Worm (Caenorhabditis elegans) whole organism, L1 larva: ENCODE data around the gene K12H6.10.

ENCODE experiments used
- C34B4.2 ChIP-seq: sonication (generic microtip); optimal IDR thresholded peaks from 2 replicates; lab custom pipeline; 2017; ENCODE audit warnings: mild to moderate bottlenecking, missing genetic modification characterization, missing compliant biosample characterization
- alr-1 ChIP-seq: fragments of 200-800 bp; sonication (Bioruptor generic); optimal IDR thresholded peaks from 2 replicates; lab custom pipeline; 2018; ENCODE audit warnings: borderline replicate concordance, mild to moderate bottlenecking, missing genetic modification characterization, missing compliant biosample characterization
- aly-2 ChIP-seq: fragments of 150-350 bp; optimal IDR thresholded peaks from 2 replicates; lab custom pipeline; 2014; ENCODE audit warnings: missing biosample characterization, missing genetic modification characterization
- blmp-1 ChIP-seq: fragments of 150-350 bp; optimal IDR thresholded peaks from 2 replicates; lab custom pipeline; 2014; ENCODE audit warnings: missing biosample characterization, missing genetic modification characterization
- ceh-8 ChIP-seq: fragments of 200-800 bp; sonication (Bioruptor generic); optimal IDR thresholded peaks from 2 replicates; lab custom pipeline; 2018; ENCODE audit warnings: mild to moderate bottlenecking, missing genetic modification characterization, moderate library complexity, missing compliant biosample characterization
- ceh-88 ChIP-seq: fragments of 200-800 bp; sonication (Bioruptor generic); IDR thresholded peaks from 2 replicates; pipeline ENCODE4 v1.3.6; 2022; ENCODE audit warnings: missing genetic modification characterization, missing compliant biosample characterization
- dsc-1 ChIP-seq: sonication (generic microtip); optimal IDR thresholded peaks from 2 replicates; lab custom pipeline; 2016; ENCODE audit warnings: mild to moderate bottlenecking, missing genetic modification characterization, missing compliant biosample characterization
- efl-1 ChIP-seq, 4 experiments: fragments of 150-350 bp; optimal IDR thresholded peaks in 3 of 4; peaks in 1 of 4; 1 replicate in 1 of 4; 2 replicates in 3 of 4; lab custom pipeline; 2014; ENCODE audit warnings: missing biosample characterization in 2 of 4, missing genetic modification characterization in 2 of 4, missing genetic modification reagents in 2 of 4
- efl-3 ChIP-seq: fragments of 200-800 bp; sonication (Bioruptor generic); optimal IDR thresholded peaks from 2 replicates; lab custom pipeline; 2018; ENCODE audit warnings: mild to moderate bottlenecking, missing genetic modification characterization, missing compliant biosample characterization
- egl-27 ChIP-seq, 2 experiments: fragments of 150-350 bp in 1 of 2; sonication (generic microtip); optimal IDR thresholded peaks; 3 replicates each; lab custom pipeline; 2017 to 2018; ENCODE audit warnings: missing biosample characterization in 2 of 2, missing genetic modification characterization in 2 of 2, missing genetic modification reagents in 2 of 2
- elt-2 ChIP-seq: sonication (generic microtip); optimal IDR thresholded peaks from 2 replicates; lab custom pipeline; 2016; ENCODE audit warnings: missing genetic modification characterization, mild to moderate bottlenecking, inconsistent platforms, missing compliant biosample characterization, missing genetic modification reagents
- elt-3 ChIP-seq, 6 experiments: fragments of 150-350 bp in 1 of 6; sonication (generic microtip); optimal IDR thresholded peaks; 2 replicates each; lab custom pipeline; 2017 to 2018; ENCODE audit warnings: missing biosample characterization in 6 of 6, missing genetic modification characterization in 6 of 6, inconsistent platforms in 1 of 6
- fkh-10 ChIP-seq: sonication (generic microtip); optimal IDR thresholded peaks from 2 replicates; lab custom pipeline; 2017; ENCODE audit warnings: missing biosample characterization, missing genetic modification reagents, missing genetic modification characterization
- fkh-4 ChIP-seq: sonication (generic microtip); optimal IDR thresholded peaks from 2 replicates; lab custom pipeline; 2016; ENCODE audit warnings: missing compliant biosample characterization, missing genetic modification characterization, borderline replicate concordance
- grh-1 ChIP-seq: fragments of 200-800 bp; sonication (Bioruptor generic); IDR thresholded peaks from 2 replicates; pipeline ENCODE4 v1.3.6; 2022; ENCODE audit warnings: missing genetic modification reagents, missing genetic modification characterization, missing compliant biosample characterization
- hpl-2 ChIP-seq: fragments of 150-350 bp; optimal IDR thresholded peaks from 2 replicates; lab custom pipeline; 2014; ENCODE audit warnings: missing biosample characterization, missing genetic modification reagents, missing genetic modification characterization
- irx-1 ChIP-seq: sonication (generic microtip); optimal IDR thresholded peaks from 2 replicates; lab custom pipeline; 2016; ENCODE audit warnings: missing genetic modification characterization, missing compliant biosample characterization
- lin-35 ChIP-seq, 2 experiments: fragments of 150-350 bp; optimal IDR thresholded peaks; 2 replicates each; lab custom pipeline; 2014; ENCODE audit warnings: missing biosample characterization in 2 of 2, missing genetic modification characterization in 2 of 2, missing genetic modification reagents in 2 of 2
- lir-3 ChIP-seq: sonication (generic microtip); optimal IDR thresholded peaks from 2 replicates; lab custom pipeline; 2016; ENCODE audit warnings: mild to moderate bottlenecking, missing genetic modification characterization, moderate library complexity, missing compliant biosample characterization; ENCODE audit not compliant: poor library complexity
- mep-1 ChIP-seq: fragments of 150-350 bp; optimal IDR thresholded peaks from 2 replicates; lab custom pipeline; 2014; ENCODE audit warnings: missing biosample characterization, missing genetic modification characterization
- nhr-11 ChIP-seq: fragments of 150-350 bp; optimal IDR thresholded peaks from 2 replicates; lab custom pipeline; 2014; ENCODE audit warnings: missing biosample characterization, missing genetic modification characterization
- nhr-237 ChIP-seq: fragments of 150-350 bp; optimal IDR thresholded peaks from 2 replicates; lab custom pipeline; 2014; ENCODE audit warnings: missing biosample characterization, missing genetic modification characterization
- nhr-47 ChIP-seq: sonication (generic microtip); optimal IDR thresholded peaks from 2 replicates; lab custom pipeline; 2016; ENCODE audit warnings: mild to moderate bottlenecking, missing genetic modification characterization, moderate library complexity, missing compliant biosample characterization
- nhr-77 ChIP-seq: fragments of 150-350 bp; optimal IDR thresholded peaks from 2 replicates; lab custom pipeline; 2014; ENCODE audit warnings: missing biosample characterization, missing genetic modification characterization
- nhr-84 ChIP-seq: sonication (generic microtip); optimal IDR thresholded peaks from 2 replicates; lab custom pipeline; 2017; ENCODE audit warnings: missing biosample characterization, missing genetic modification characterization
- nhr-85 ChIP-seq: sonication (generic microtip); peaks from one replicate; lab custom pipeline; 2016; ENCODE audit warnings: missing genetic modification characterization, inconsistent platforms, missing compliant biosample characterization
- pax-3 ChIP-seq: fragments of 200-800 bp; sonication (Bioruptor generic); optimal IDR thresholded peaks from 2 replicates; lab custom pipeline; 2018; ENCODE audit warnings: mild to moderate bottlenecking, missing genetic modification characterization, moderate library complexity, missing compliant biosample characterization
- snpc-4 ChIP-seq: fragments of 150-350 bp; optimal IDR thresholded peaks from 2 replicates; lab custom pipeline; 2014; ENCODE audit warnings: missing biosample characterization, missing genetic modification characterization
- sup-37 ChIP-seq: fragments of 200-800 bp; sonication (Bioruptor generic); optimal IDR thresholded peaks from 2 replicates; lab custom pipeline; 2018; ENCODE audit warnings: mild to moderate bottlenecking, missing genetic modification characterization, missing compliant biosample characterization
- swsn-7 ChIP-seq: sonication (generic microtip); optimal IDR thresholded peaks from 2 replicates; lab custom pipeline; 2016; ENCODE audit warnings: missing genetic modification characterization, missing compliant biosample characterization
- tbx-2 ChIP-seq: sonication (generic microtip); optimal IDR thresholded peaks from 2 replicates; lab custom pipeline; 2016; ENCODE audit warnings: missing genetic modification characterization, missing compliant biosample characterization
- tlp-1 ChIP-seq: fragments of 150-350 bp; optimal IDR thresholded peaks from 2 replicates; lab custom pipeline; 2014; ENCODE audit warnings: missing biosample characterization, missing genetic modification characterization
- unc-86 ChIP-seq: sonication (generic microtip); optimal IDR thresholded peaks from 2 replicates; lab custom pipeline; 2016; ENCODE audit warnings: missing genetic modification characterization, missing compliant biosample characterization
- unc-98 ChIP-seq: fragments of 200-800 bp; sonication (Bioruptor generic); IDR thresholded peaks from 2 replicates; pipeline ENCODE4 v1.3.6; 2022; ENCODE audit warnings: missing genetic modification characterization, missing compliant biosample characterization
- xbp-1 ChIP-seq: sonication (generic microtip); optimal IDR thresholded peaks from 2 replicates; lab custom pipeline; 2016; ENCODE audit warnings: missing genetic modification characterization, missing compliant biosample characterization
- zag-1 ChIP-seq: fragments of 150-350 bp; optimal IDR thresholded peaks from 2 replicates; lab custom pipeline; 2014; ENCODE audit warnings: missing biosample characterization, missing genetic modification characterization
- zip-4 ChIP-seq: fragments of 200-800 bp; sonication (Bioruptor generic); optimal IDR thresholded peaks from 2 replicates; lab custom pipeline; 2018; ENCODE audit warnings: mild to moderate bottlenecking, missing genetic modification characterization, moderate library complexity, missing compliant biosample characterization
- ztf-11 ChIP-seq, 2 experiments: sonication (generic microtip); optimal IDR thresholded peaks; 2 replicates each; lab custom pipeline; 2016 to 2017; ENCODE audit warnings: missing genetic modification characterization in 2 of 2, missing biosample characterization in 1 of 2, missing compliant biosample characterization in 1 of 2
- ztf-4 ChIP-seq: fragments of 150-350 bp; optimal IDR thresholded peaks from 2 replicates; lab custom pipeline; 2014; ENCODE audit warnings: missing biosample characterization, missing genetic modification characterization

K12H6.10 gene

ce11 chrII:2845674-2846073, 23.0 kb downstream of the K12H6.10 start:
- TF ChIP-seq ztf-11 (tag; optimal IDR thresholded peaks at IDR 0.05; lab: Kevin White, UChicago), result no peak
- TF ChIP-seq efl-1 (optimal IDR thresholded peaks at IDR 0.05; lab: Kevin White, UChicago), result no peak
- TF ChIP-seq efl-1 (GFP tag; optimal IDR thresholded peaks at IDR 0.05 in 1 of 2; lab: Kevin White, UChicago), result no peak
- TF ChIP-seq alr-1 (tag; lab: Kevin White, UChicago), result no peak
- no peak for TF ChIP-seq tlp-1 (tag; lab: Kevin White, UChicago)
- no peak for TF ChIP-seq nhr-237 (tag; lab: Kevin White, UChicago)
- no peak for TF ChIP-seq elt-2
- TF ChIP-seq nhr-85 (tag; lab: Kevin White, UChicago), result no peak
- TF ChIP-seq swsn-7 (tag; lab: Kevin White, UChicago), result no peak

ce11 chrII:2846552-2846951, 23.9 kb downstream of the K12H6.10 start:
- TF ChIP-seq mep-1 (tag; lab: Kevin White, UChicago), result no peak
- no peak for TF ChIP-seq fkh-4 (tag; lab: Kevin White, UChicago)
- TF ChIP-seq efl-3 (GFP tag; lab: Kevin White, UChicago), result no peak
- no peak for TF ChIP-seq lin-35 (GFP tag; optimal IDR thresholded peaks at IDR 0.05; lab: Kevin White, UChicago)
- no peak for TF ChIP-seq sup-37 (GFP tag; lab: Kevin White, UChicago)
- no peak for TF ChIP-seq ztf-4 (tag; lab: Kevin White, UChicago)
- no peak for TF ChIP-seq nhr-237 (tag; lab: Kevin White, UChicago)
- no peak for TF ChIP-seq hpl-2
- TF ChIP-seq aly-2 (tag; lab: Kevin White, UChicago), result no peak
- TF ChIP-seq unc-86 (tag; lab: Kevin White, UChicago), result no peak
- TF ChIP-seq lir-3, result no peak
- TF ChIP-seq zip-4 (GFP tag; lab: Kevin White, UChicago), result no peak
- TF ChIP-seq elt-2, result no peak
- no peak for TF ChIP-seq tbx-2 (tag; lab: Kevin White, UChicago)
- no peak for TF ChIP-seq egl-27 (tag; optimal IDR thresholded peaks at IDR 0.05; lab: Kevin White, UChicago)

ce11 chrII:2852493-2852892, 29.8 kb downstream of the K12H6.10 start, which contains the start of gene ptc-3:
Gene ptc-3, minus strand, starts transcription at chrII:2852593.
- TF ChIP-seq nhr-77 (tag; lab: Kevin White, UChicago) (no peak), nhr-84 (no peak), elt-3 (tag; optimal IDR thresholded peaks at IDR 0.05; lab: Kevin White, UChicago) (no peak), lir-3 (no peak), dsc-1 (tag; lab: Kevin White, UChicago) (no peak), ceh-8 (GFP tag; lab: Kevin White, UChicago) (no peak), snpc-4 (tag; lab: Kevin White, UChicago) (no peak)
- TF ChIP-seq, all 84 proteins: peak for 0

ce11 chrII:2853767-2854166, 31.1 kb downstream of the K12H6.10 start:
- TF ChIP-seq ceh-8 (GFP tag; lab: Kevin White, UChicago) (no peak), nhr-85 (tag; lab: Kevin White, UChicago) (peak; percentile 29), nhr-11 (no peak), unc-86 (tag; lab: Kevin White, UChicago) (no peak), ceh-88 (GFP tag; lab: Robert Waterston, UW) (no peak), unc-98 (GFP tag; lab: Robert Waterston, UW) (no peak), xbp-1 (tag; lab: Kevin White, UChicago) (no peak), pax-3 (no peak), zag-1 (tag; lab: Kevin White, UChicago) (no peak), grh-1 (GFP tag; lab: Robert Waterston, UW) (no peak), nhr-47 (no peak), blmp-1 (peak; percentile 50), C34B4.2 (tag; lab: Kevin White, UChicago) (no peak), fkh-10 (GFP tag; lab: Kevin White, UChicago) (no peak), irx-1 (tag; lab: Kevin White, UChicago) (no peak)
- TF ChIP-seq, all 84 proteins: peak for 2
